Fruit fly (Drosophila melanogaster) whole organism, embryonic: ENCODE data around the gene CG31075.

Experiments
- Abd-B ChIP-seq: fragments of 200-800 bp; sonication (Bioruptor generic); optimal IDR thresholded peaks from 2 replicates; lab custom pipeline; 2018; ENCODE audit warnings: missing biosample characterization, mild to moderate bottlenecking, missing genetic modification characterization, moderate library complexity
- Bgb ChIP-seq: fragments of 200-800 bp; sonication (Bioruptor generic); IDR thresholded peaks from 2 replicates; pipeline ENCODE4 v1.3.6; 2022; ENCODE audit warnings: missing biosample characterization, missing genetic modification characterization; ENCODE audit not compliant: partially characterized antibody
- CG11456 ChIP-seq: fragments of 200-800 bp; sonication (Bioruptor generic); IDR thresholded peaks from 3 replicates; pipeline ENCODE4 v1.3.6; 2022; ENCODE audit warnings: missing biosample characterization, missing genetic modification characterization
- CG11695 ChIP-seq: fragments of 200-800 bp; sonication (Bioruptor generic); IDR thresholded peaks from 3 replicates; pipeline ENCODE4 v1.3.6; 2022; ENCODE audit warnings: missing biosample characterization, missing genetic modification characterization
- CG11723 ChIP-seq: fragments of 200-800 bp; sonication (Bioruptor generic); optimal IDR thresholded peaks from 2 replicates; lab custom pipeline; 2017; ENCODE audit warnings: missing biosample characterization, mild to moderate bottlenecking, missing genetic modification characterization
- CG1529 ChIP-seq: fragments of 200-800 bp; sonication (Bioruptor generic); optimal IDR thresholded peaks from 3 replicates; lab custom pipeline; 2018; ENCODE audit warnings: missing biosample characterization, missing genetic modification characterization
- CG1602 ChIP-seq: fragments of 200-800 bp; sonication (Bioruptor generic); optimal IDR thresholded peaks from 3 replicates; lab custom pipeline; 2016; ENCODE audit warnings: missing biosample characterization, missing genetic modification characterization
- CG17186 ChIP-seq: fragments of 200-800 bp; sonication (Bioruptor generic); optimal IDR thresholded peaks from 3 replicates; lab custom pipeline; 2017; ENCODE audit warnings: missing biosample characterization, missing genetic modification reagents, missing genetic modification characterization
- CG17359 ChIP-seq: fragments of 200-800 bp; sonication (Bioruptor generic); optimal IDR thresholded peaks from 3 replicates; lab custom pipeline; 2018; ENCODE audit warnings: missing biosample characterization, mild to moderate bottlenecking, missing genetic modification characterization, moderate library complexity
- CG17912 ChIP-seq: fragments of 200-800 bp; sonication (Bioruptor generic); optimal IDR thresholded peaks from 2 replicates; lab custom pipeline; 2018; ENCODE audit warnings: missing biosample characterization, mild to moderate bottlenecking, missing genetic modification characterization
- CG2202 ChIP-seq: fragments of 200-800 bp; sonication (Bioruptor generic); optimal IDR thresholded peaks from 2 replicates; lab custom pipeline; 2018; ENCODE audit warnings: missing biosample characterization, mild to moderate bottlenecking, missing genetic modification characterization
- CG2889 ChIP-seq: fragments of 200-800 bp; sonication (Bioruptor generic); IDR thresholded peaks from 3 replicates; pipeline ENCODE4 v1.3.6; 2022; ENCODE audit warnings: missing biosample characterization, missing genetic modification characterization
- CG31365 ChIP-seq: fragments of 200-800 bp; sonication (Bioruptor generic); optimal IDR thresholded peaks from 2 replicates; lab custom pipeline; 2018; ENCODE audit warnings: missing biosample characterization, mild to moderate bottlenecking, missing genetic modification characterization
- CG31388 ChIP-seq: fragments of 200-800 bp; sonication (Bioruptor generic); optimal IDR thresholded peaks from 2 replicates; lab custom pipeline; 2016; ENCODE audit warnings: missing biosample characterization, missing genetic modification characterization
- CG4424 ChIP-seq: fragments of 200-800 bp; sonication (Bioruptor generic); optimal IDR thresholded peaks from 3 replicates; lab custom pipeline; 2016; ENCODE audit warnings: missing biosample characterization, missing genetic modification characterization
- CG7556 ChIP-seq: fragments of 200-800 bp; sonication (Bioruptor generic); optimal IDR thresholded peaks from 2 replicates; lab custom pipeline; 2017; ENCODE audit warnings: missing biosample characterization, mild to moderate bottlenecking, missing genetic modification characterization
- D19A ChIP-seq: fragments of 200-800 bp; optimal IDR thresholded peaks from 3 replicates; lab custom pipeline; 2019; ENCODE audit warnings: missing biosample characterization, mild to moderate bottlenecking, missing genetic modification characterization, moderate library complexity
- Dbx ChIP-seq: fragments of 200-800 bp; sonication (Bioruptor generic); IDR thresholded peaks from 3 replicates; pipeline ENCODE4 v1.3.6; 2022; ENCODE audit warnings: missing biosample characterization, missing genetic modification characterization
- E2f2 ChIP-seq: fragments of 200-800 bp; sonication (Bioruptor generic); IDR thresholded peaks from 2 replicates; pipeline ENCODE4 v1.3.6; 2022; ENCODE audit warnings: missing biosample characterization, missing genetic modification characterization
- Elba2 ChIP-seq: fragments of 200-800 bp; sonication (Bioruptor generic); optimal IDR thresholded peaks from 3 replicates; lab custom pipeline; 2016; ENCODE audit warnings: missing biosample characterization, missing genetic modification characterization
- Fer1 ChIP-seq: fragments of 200-800 bp; sonication (Bioruptor generic); optimal IDR thresholded peaks from 2 replicates; lab custom pipeline; 2017; ENCODE audit warnings: missing biosample characterization, mild to moderate bottlenecking, missing genetic modification characterization
- HLH3B ChIP-seq: fragments of 200-800 bp; sonication (Bioruptor generic); IDR thresholded peaks from 2 replicates; pipeline ENCODE4 v1.3.6; 2022; ENCODE audit warnings: missing biosample characterization, missing genetic modification characterization
- HmgZ ChIP-seq: fragments of 200-800 bp; sonication (Bioruptor generic); optimal IDR thresholded peaks from 2 replicates; lab custom pipeline; 2018; ENCODE audit warnings: missing biosample characterization, mild to moderate bottlenecking, missing genetic modification characterization
- Hmr ChIP-seq: fragments of 200-800 bp; sonication (Bioruptor generic); optimal IDR thresholded peaks from 3 replicates; lab custom pipeline; 2017; ENCODE audit warnings: mild to moderate bottlenecking, missing biosample characterization, missing genetic modification reagents, missing genetic modification characterization
- Kr ChIP-seq: fragments of 200-800 bp; sonication (Bioruptor generic); optimal IDR thresholded peaks from 2 replicates; lab custom pipeline; 2017; ENCODE audit warnings: missing biosample characterization, mild to moderate bottlenecking, missing genetic modification characterization
- Max ChIP-seq: fragments of 200-800 bp; sonication (Bioruptor generic); optimal IDR thresholded peaks from 2 replicates; lab custom pipeline; 2016; ENCODE audit warnings: missing biosample characterization, mild to moderate bottlenecking, missing genetic modification characterization
- NC2β ChIP-seq: fragments of 200-800 bp; sonication (Bioruptor generic); optimal IDR thresholded peaks from 2 replicates; lab custom pipeline; 2016; ENCODE audit warnings: missing biosample characterization, missing genetic modification characterization
- PHDP ChIP-seq: fragments of 200-800 bp; sonication (Bioruptor generic); optimal IDR thresholded peaks from 3 replicates; lab custom pipeline; 2018; ENCODE audit warnings: missing biosample characterization, mild to moderate bottlenecking, missing genetic modification characterization, moderate library complexity
- Tbp ChIP-seq: fragments of >200 bp; optimal IDR thresholded peaks from 2 replicates; lab custom pipeline; 2018; ENCODE audit warnings: missing biosample characterization, missing genetic modification characterization
- Vsx1 ChIP-seq: fragments of 200-800 bp; sonication (Bioruptor generic); optimal IDR thresholded peaks from 2 replicates; lab custom pipeline; 2017; ENCODE audit warnings: missing biosample characterization, mild to moderate bottlenecking, missing genetic modification characterization, missing genetic modification reagents
- Xbp1 ChIP-seq: fragments of 200-800 bp; sonication (Bioruptor generic); optimal IDR thresholded peaks from 3 replicates; lab custom pipeline; 2016; ENCODE audit warnings: missing biosample characterization, mild to moderate bottlenecking, missing genetic modification characterization
- al ChIP-seq: fragments of 200-800 bp; sonication (Bioruptor generic); IDR thresholded peaks from 2 replicates; pipeline ENCODE4 v1.3.6; 2022; ENCODE audit warnings: missing biosample characterization, missing genetic modification characterization
- chn ChIP-seq: fragments of 200-800 bp; sonication (Bioruptor generic); optimal IDR thresholded peaks from 2 replicates; lab custom pipeline; 2016; ENCODE audit warnings: missing biosample characterization, missing genetic modification characterization
- cwo ChIP-seq: fragments of 200-800 bp; sonication (Bioruptor generic); optimal IDR thresholded peaks from 3 replicates; lab custom pipeline; 2017; ENCODE audit warnings: missing biosample characterization, missing genetic modification characterization, mild to moderate bottlenecking, moderate library complexity, missing genetic modification reagents
- da ChIP-seq: fragments of 200-800 bp; sonication (Bioruptor generic); optimal IDR thresholded peaks from 2 replicates; lab custom pipeline; 2016; ENCODE audit warnings: missing biosample characterization, missing genetic modification characterization
- dimm ChIP-seq: fragments of 200-800 bp; sonication (Bioruptor generic); IDR thresholded peaks from 2 replicates; pipeline ENCODE4 v1.3.6; 2022; ENCODE audit warnings: missing biosample characterization, missing genetic modification characterization
- disco-r ChIP-seq: fragments of 200-800 bp; sonication (Bioruptor generic); optimal IDR thresholded peaks from 2 replicates; lab custom pipeline; 2016; ENCODE audit warnings: missing biosample characterization, missing genetic modification characterization
- emc ChIP-seq: fragments of 200-800 bp; sonication (Bioruptor generic); optimal IDR thresholded peaks from 2 replicates; lab custom pipeline; 2016; ENCODE audit warnings: missing biosample characterization, missing genetic modification characterization
- en ChIP-seq: fragments of 200-800 bp; sonication (Bioruptor generic); optimal IDR thresholded peaks from 2 replicates; lab custom pipeline; 2016; ENCODE audit warnings: missing biosample characterization, missing genetic modification characterization
- eyg ChIP-seq: fragments of 200-800 bp; sonication (Bioruptor generic); optimal IDR thresholded peaks from 3 replicates; lab custom pipeline; 2016; ENCODE audit warnings: missing biosample characterization, missing genetic modification characterization
- inv ChIP-seq: fragments of 200-800 bp; sonication (Bioruptor generic); IDR thresholded peaks from 2 replicates; pipeline ENCODE4 v1.3.6; 2022; ENCODE audit warnings: missing biosample characterization, missing genetic modification characterization; ENCODE audit not compliant: partially characterized antibody
- kay ChIP-seq: fragments of 200-800 bp; sonication (Bioruptor generic); optimal IDR thresholded peaks from 2 replicates; lab custom pipeline; 2016; ENCODE audit warnings: missing biosample characterization, missing genetic modification characterization
- otp ChIP-seq: fragments of 200-800 bp; sonication (Bioruptor generic); IDR thresholded peaks from 3 replicates; pipeline ENCODE4, ENCODE4 v1.3.6; 2022; ENCODE audit warnings: missing biosample characterization, missing genetic modification characterization
- shn ChIP-seq: fragments of 200-800 bp; sonication (Bioruptor generic); optimal IDR thresholded peaks from 3 replicates; lab custom pipeline; 2016; ENCODE audit warnings: missing biosample characterization, missing genetic modification characterization
- sisA ChIP-seq: fragments of 200-800 bp; sonication (Bioruptor generic); IDR thresholded peaks from 2 replicates; pipeline ENCODE4 v1.3.6; 2022; ENCODE audit warnings: missing biosample characterization, missing genetic modification characterization
- sr ChIP-seq: fragments of 200-800 bp; sonication (Bioruptor generic); IDR thresholded peaks from 3 replicates; pipeline ENCODE4 v1.3.6; 2022; ENCODE audit warnings: missing biosample characterization, missing genetic modification characterization
- stc ChIP-seq: fragments of 200-800 bp; sonication (Bioruptor generic); IDR thresholded peaks from 2 replicates; pipeline ENCODE4 v1.3.6; 2022; ENCODE audit warnings: missing biosample characterization, missing genetic modification characterization
- tll ChIP-seq, 2 experiments: fragments of 200-800 bp in 1 of 2; fragments of >200 bp in 1 of 2; sonication (Bioruptor generic) in 1 of 2; optimal IDR thresholded peaks; 2 replicates each; lab custom pipeline; 2017 to 2019; ENCODE audit warnings: missing biosample characterization in 2 of 2, missing genetic modification characterization in 2 of 2, mild to moderate bottlenecking in 1 of 2, moderate library complexity in 1 of 2
- toy ChIP-seq: fragments of 200-800 bp; sonication (Bioruptor generic); IDR thresholded peaks from 2 replicates; pipeline ENCODE4 v1.3.6; 2022; ENCODE audit warnings: missing biosample characterization, missing genetic modification characterization
- tx ChIP-seq: fragments of 200-800 bp; sonication (Bioruptor generic); optimal IDR thresholded peaks from 2 replicates; lab custom pipeline; 2016; ENCODE audit warnings: missing biosample characterization, missing genetic modification characterization
- zfh1 ChIP-seq: fragments of 200-800 bp; sonication (Bioruptor generic); IDR thresholded peaks from 3 replicates; pipeline ENCODE4 v1.3.6; 2022; ENCODE audit warnings: missing biosample characterization, missing genetic modification characterization

Gene CG31075

DNA sequence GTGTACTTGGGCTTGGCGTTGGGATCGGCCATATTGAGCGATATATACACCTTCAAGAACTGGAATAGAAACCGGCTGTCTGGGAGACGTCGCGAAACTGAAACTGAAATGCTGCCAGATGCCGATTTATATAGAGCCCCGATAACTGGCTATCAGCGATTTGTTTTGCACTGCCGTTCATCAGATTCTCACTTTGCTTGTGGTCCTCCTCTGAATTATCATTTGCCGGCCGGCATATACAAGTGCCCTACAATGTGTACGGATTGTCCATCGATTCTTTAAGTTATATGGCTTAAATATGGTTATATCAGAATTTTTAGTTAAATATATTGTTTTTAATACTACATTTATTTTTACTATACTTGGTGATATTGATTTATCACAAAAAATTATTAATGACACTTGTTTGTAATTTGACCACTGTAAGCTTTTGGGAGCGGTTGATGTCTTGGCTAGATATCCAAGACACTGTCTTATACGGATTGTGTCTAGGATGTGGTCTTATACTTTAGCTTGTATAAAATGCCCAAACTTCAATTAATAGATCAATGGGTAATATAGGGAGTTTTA lies at the start of gene CG31075 (continued):
- TF ChIP-seq Vsx1 (GFP tag; lab: Kevin White, UChicago) (no peak), tll (GFP tag; optimal IDR thresholded peaks at IDR 0.05; lab: Kevin White, UChicago) (no peak), CG31365 (tag; lab: Kevin White, UChicago) (no peak), CG17912 (no peak), CG11695 (GFP tag; lab: Robert Waterston, UW) (peak; percentile 47; the same call in 1 of the 3 replicates), CG1529 (GFP tag; lab: Kevin White, UChicago) (no peak), shn (GFP tag; lab: Kevin White, UChicago) (no peak), Abd-B (no peak), Hmr (GFP tag; lab: Kevin White, UChicago) (peak; percentile 76), tx (GFP tag; lab: Kevin White, UChicago) (no peak), HLH3B (GFP tag; lab: Robert Waterston, UW) (peak; percentile 67), kay (GFP tag; lab: Kevin White, UChicago) (no peak), CG2889 (0 out of 3 replicates have a peak, but pooled peaks have one; percentile 4), HmgZ (tag; lab: Kevin White, UChicago) (peak; percentile 22), dimm (GFP tag; lab: Robert Waterston, UW) (no peak), sisA (GFP tag; lab: Robert Waterston, UW) (no peak), CG17359 (tag; lab: Kevin White, UChicago) (peak; percentile 65), Kr (GFP tag; lab: Kevin White, UChicago) (no peak), Elba2 (no peak), CG2202 (no peak), D19A (tag; lab: Kevin White, UChicago) (peak; percentile 44), toy (GFP tag; lab: Robert Waterston, UW) (no peak), inv (GFP tag; lab: Robert Waterston, UW) (no peak), CG1602 (GFP tag; lab: Kevin White, UChicago) (no peak), NC2β (no peak), CG11456 (GFP tag; lab: Robert Waterston, UW) (0 out of 3 replicates have a peak, but pooled peaks have one; percentile 23), Max (GFP tag; lab: Kevin White, UChicago) (peak; percentile 54), CG17186 (GFP tag; lab: Kevin White, UChicago) (no peak), al (GFP tag; lab: Robert Waterston, UW) (0 out of 2 replicates have a peak, but pooled peaks have one; percentile 35), zfh1 (GFP tag; lab: Robert Waterston, UW) (peak; percentile 11; the same call in 1 of the 3 replicates), CG4424 (peak; percentile 28), CG11723 (GFP tag; lab: Kevin White, UChicago) (no peak), PHDP (peak; percentile 40), E2f2 (GFP tag; lab: Robert Waterston, UW) (peak; percentile 43; the same call in 1 of the 2 replicates), Bgb (GFP tag; lab: Robert Waterston, UW) (no peak), en (GFP tag; lab: Kevin White, UChicago) (no peak), chn (GFP tag; lab: Kevin White, UChicago) (no peak), eyg (GFP tag; lab: Kevin White, UChicago) (no peak), otp (GFP tag; lab: Robert Waterston, UW) (peak; percentile 24; the same call in 1 of the 3 replicates), Dbx (peak; percentile 91), sr (GFP tag; lab: Robert Waterston, UW) (no peak), CG7556 (GFP tag; lab: Kevin White, UChicago) (peak; percentile 57), cwo (peak; percentile 63), stc (no peak; the same call in 1 of the 2 replicates), Tbp (no peak), da (GFP tag; lab: Kevin White, UChicago) (no peak), Xbp1 (GFP tag; lab: Kevin White, UChicago) (peak; percentile 18), emc (GFP tag; lab: Kevin White, UChicago) (no peak), Fer1 (GFP tag; lab: Kevin White, UChicago) (peak; percentile 75), CG31388 (GFP tag; lab: Kevin White, UChicago) (no peak), disco-r (GFP tag; lab: Kevin White, UChicago) (no peak)
